Fruit fly (Drosophila melanogaster): ENCODE measurements around the gene Prosalpha2.
A peak's percentile ranks its signal among the peaks of the same experiment; 100 is the strongest.

The Prosalpha2 gene

DNA sequence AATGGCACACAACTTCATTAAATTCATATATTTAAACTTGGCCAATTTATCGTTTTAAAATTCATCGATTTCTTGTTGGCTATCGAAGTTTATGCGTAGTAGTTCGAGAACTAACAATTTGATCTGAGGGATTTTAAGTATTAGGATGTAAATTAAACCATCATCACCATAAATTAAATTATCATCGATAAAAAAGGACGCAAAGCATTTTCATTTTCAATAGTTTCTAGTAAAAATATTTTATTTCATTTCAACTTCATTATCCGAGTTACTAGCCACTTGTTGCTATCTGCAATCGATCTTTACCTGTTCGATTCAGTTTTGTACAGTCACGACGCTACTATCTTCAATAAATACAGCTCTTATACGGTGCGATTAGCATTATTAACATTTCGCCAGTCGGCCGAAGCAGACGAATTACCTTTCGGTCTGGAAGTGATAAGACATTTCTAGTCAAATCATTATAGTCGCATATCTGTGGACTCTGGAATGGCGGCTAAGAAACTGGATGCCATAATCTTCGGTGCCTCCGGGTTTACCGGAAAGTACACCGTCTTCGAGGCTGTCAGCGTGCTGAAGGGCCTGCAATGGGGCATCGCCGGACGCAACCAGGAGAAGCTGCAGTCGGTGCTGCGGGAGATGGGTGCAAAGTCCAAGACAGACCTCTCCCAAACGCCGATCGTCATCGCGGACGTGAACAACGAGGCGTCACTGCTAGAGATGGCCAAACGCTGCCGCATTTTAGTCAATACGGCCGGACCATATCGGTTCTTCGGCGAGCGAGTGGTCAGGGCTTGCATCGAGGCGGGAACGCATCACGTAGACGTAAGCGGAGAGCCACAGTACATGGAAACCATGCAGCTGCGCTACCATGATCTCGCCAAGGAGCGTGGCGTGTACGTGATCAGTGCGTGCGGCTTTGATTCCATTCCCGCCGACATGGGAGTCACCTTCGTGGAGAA is 24.6 kb upstream of the Prosalpha2 start, which contains the start of gene CG5167 (continued):
- TF ChIP-seq sima (GFP tag; optimal IDR thresholded peaks at IDR 0.05) = no peak
- peak; percentile 31 for TF ChIP-seq CrebB (tag; optimal IDR thresholded peaks at IDR 0.05)
- peak; percentile 19 for TF ChIP-seq gcm (GFP tag; optimal IDR thresholded peaks at IDR 0.05)
- TF ChIP-seq scrt (GFP tag; optimal IDR thresholded peaks at IDR 0.05) = peak; percentile 27
- no peak for TF ChIP-seq esg (GFP tag; conservative IDR thresholded peaks at IDR 0.05)
- no peak for TF ChIP-seq hkb (optimal IDR thresholded peaks at IDR 0.05)
- peak; percentile 59 for TF ChIP-seq hkb (GFP tag; IDR thresholded peaks at IDR 0.05)
- peak; percentile 70 for TF ChIP-seq unpg (GFP tag; optimal IDR thresholded peaks at IDR 0.05)
- TF ChIP-seq CG34376 (GFP tag; optimal IDR thresholded peaks at IDR 0.05) = peak; percentile 76
- TF ChIP-seq CG10267 (tag; optimal IDR thresholded peaks at IDR 0.05) = peak; percentile 64
- peak; percentile 61 for TF ChIP-seq CG10979 (tag; optimal IDR thresholded peaks at IDR 0.05)
- no peak for TF ChIP-seq Mad (GFP tag; optimal IDR thresholded peaks at IDR 0.05)
- peak; percentile 99 for TF ChIP-seq CG4820 (GFP tag; optimal IDR thresholded peaks at IDR 0.05)
- peak; percentile 18 for TF ChIP-seq CG12942 (GFP tag; optimal IDR thresholded peaks at IDR 0.05)
- peak; percentile 35 for TF ChIP-seq Hmr (GFP tag; optimal IDR thresholded peaks at IDR 0.05)
- TF ChIP-seq row (GFP tag; IDR thresholded peaks at IDR 0.05) = peak; percentile 70
- peak; percentile 9 for TF ChIP-seq Myb (GFP tag; optimal IDR thresholded peaks at IDR 0.05)
- TF ChIP-seq bbx (GFP tag; IDR thresholded peaks at IDR 0.05; ENCODE audit: partially characterized antibody) = 0 out of 2 replicates have a peak, but pooled peaks have one; percentile 22
- no peak for TF ChIP-seq CG6683 (GFP tag; optimal IDR thresholded peaks at IDR 0.05)
- 0 out of 3 replicates have a peak, but pooled peaks have one; percentile 8 for TF ChIP-seq CG16813 (GFP tag; IDR thresholded peaks at IDR 0.05; ENCODE audit: partially characterized antibody)
- peak; percentile 50 for TF ChIP-seq Deaf1 (tag; optimal IDR thresholded peaks at IDR 0.05)
- 0 out of 3 replicates have a peak, but pooled peaks have one; percentile 22 for TF ChIP-seq dysf (GFP tag; IDR thresholded peaks at IDR 0.05)
- TF ChIP-seq CG12104 (GFP tag; optimal IDR thresholded peaks at IDR 0.05) = peak; percentile 36
- peak; percentile 43; the same call in 1 of the 3 replicates for TF ChIP-seq ci (GFP tag; IDR thresholded peaks at IDR 0.05)
- no peak for TF ChIP-seq Lpt (GFP tag; optimal IDR thresholded peaks at IDR 0.05)
- TF ChIP-seq CG9437 (GFP tag; optimal IDR thresholded peaks at IDR 0.05) = peak; percentile 85
- no peak for TF ChIP-seq CG3847 (GFP tag; IDR thresholded peaks at IDR 0.05)
- no peak for TF ChIP-seq lov (optimal IDR thresholded peaks at IDR 0.05)
- no peak for TF ChIP-seq lov (GFP tag; IDR thresholded peaks at IDR 0.05)
- no peak for TF ChIP-seq CG12219 (GFP tag; optimal IDR thresholded peaks at IDR 0.05)
- peak; percentile 21; the same call in 1 of the 2 replicates for TF ChIP-seq MBD-R2 (GFP tag; IDR thresholded peaks at IDR 0.05)
- TF ChIP-seq CG2678 (tag; optimal IDR thresholded peaks at IDR 0.05) = peak; percentile 61
- TF ChIP-seq CG12744 (GFP tag; optimal IDR thresholded peaks at IDR 0.05) = no peak
- TF ChIP-seq pnt (GFP tag; optimal IDR thresholded peaks at IDR 0.05) = no peak
- TF ChIP-seq Xbp1 (GFP tag; optimal IDR thresholded peaks at IDR 0.05) = peak; percentile 28
- peak; percentile 3 for TF ChIP-seq fd3F (GFP tag; optimal IDR thresholded peaks at IDR 0.05)
- TF ChIP-seq Ets65A (GFP tag) = peak; percentile 44
- peak; percentile 7 for TF ChIP-seq Dip3 (GFP tag; optimal IDR thresholded peaks at IDR 0.05)
- TF ChIP-seq nom (GFP tag; optimal IDR thresholded peaks at IDR 0.05) = peak; percentile 95
- peak; percentile 67 for TF ChIP-seq CG18599 (GFP tag; optimal IDR thresholded peaks at IDR 0.05)
- TF ChIP-seq Ssrp (tag; optimal IDR thresholded peaks at IDR 0.05) = peak; percentile 14
- TF ChIP-seq MESR4 (GFP tag; optimal IDR thresholded peaks at IDR 0.05) = peak; percentile 33
- peak; percentile 49; the same call in 1 of the 2 replicates for TF ChIP-seq vvl (GFP tag; IDR thresholded peaks at IDR 0.05)
- 0 out of 2 replicates have a peak, but pooled peaks have one; percentile 5 for TF ChIP-seq CG8765 (GFP tag; IDR thresholded peaks at IDR 0.05)
- TF ChIP-seq mam (GFP tag; optimal IDR thresholded peaks at IDR 0.05) = no peak
- TF ChIP-seq abd-A (tag; optimal IDR thresholded peaks at IDR 0.05) = no peak
- peak; percentile 50; the same call in 1 of the 2 replicates for TF ChIP-seq E2f2 (GFP tag; IDR thresholded peaks at IDR 0.05)
- no peak for TF ChIP-seq HLHmδ (GFP tag; optimal IDR thresholded peaks at IDR 0.05)

Measured in whole organism, embryonic.